Worm (Caenorhabditis elegans) whole organism, L4 larva: ENCODE data around the gene C33A12.19.
A peak's percentile ranks its signal among the peaks of the same experiment; 100 is the strongest.

Experiments used
- F44E2.7 ChIP-seq: fragments of 200-800 bp; sonication (Bioruptor generic); IDR thresholded peaks from 2 replicates; pipeline ENCODE4 v2.1.2; 2022; ENCODE audit warnings: missing genetic modification characterization, missing compliant biosample characterization
- T20F7.1 ChIP-seq: fragments of 200-800 bp; sonication (Bioruptor generic); optimal IDR thresholded peaks from 2 replicates; lab custom pipeline; 2018; ENCODE audit warnings: mild to moderate bottlenecking, missing genetic modification characterization, missing compliant biosample characterization
- T26A8.4 ChIP-seq: fragments of 200-800 bp; sonication (Bioruptor generic); IDR thresholded peaks from 2 replicates; pipeline ENCODE4 v1.3.6; 2022; ENCODE audit warnings: missing genetic modification characterization, missing compliant biosample characterization
- Y5F2A.4 ChIP-seq: fragments of 200-800 bp; sonication (Bioruptor generic); optimal IDR thresholded peaks from 2 replicates; lab custom pipeline; 2018; ENCODE audit warnings: mild to moderate bottlenecking, missing genetic modification characterization, missing compliant biosample characterization
- aly-2 ChIP-seq: sonication (generic microtip); optimal IDR thresholded peaks from 2 replicates; lab custom pipeline; 2018; ENCODE audit warnings: missing biosample characterization, missing genetic modification characterization
- ceh-28 ChIP-seq: fragments of 150-350 bp; optimal IDR thresholded peaks from 2 replicates; lab custom pipeline; 2014; ENCODE audit warnings: missing biosample characterization, missing genetic modification reagents, missing genetic modification characterization
- ceh-82 ChIP-seq: sonication (generic microtip); optimal IDR thresholded peaks from 2 replicates; lab custom pipeline; 2017; ENCODE audit warnings: missing biosample characterization, missing genetic modification characterization
- ctbp-1 ChIP-seq: fragments of 200-800 bp; sonication (Bioruptor generic); IDR thresholded peaks from 2 replicates; pipeline ENCODE4 v1.3.6; 2022; ENCODE audit warnings: missing genetic modification reagents, missing genetic modification characterization, missing compliant biosample characterization
- daf-16 ChIP-seq, 3 experiments: sonication (generic microtip); optimal IDR thresholded peaks; 2 replicates each; lab custom pipeline; 2016 to 2017; ENCODE audit warnings: missing genetic modification characterization in 3 of 3, missing genetic modification reagents in 3 of 3, mild to moderate bottlenecking in 2 of 3, missing compliant biosample characterization in 2 of 3, missing biosample characterization in 1 of 3, moderate library complexity in 1 of 3
- dmd-6 ChIP-seq: fragments of 200-800 bp; sonication (Bioruptor generic); IDR thresholded peaks from 2 replicates; pipeline ENCODE4 v1.3.6; 2022; ENCODE audit warnings: missing genetic modification reagents, missing genetic modification characterization, missing compliant biosample characterization
- dve-1 ChIP-seq: sonication (generic microtip); optimal IDR thresholded peaks from 2 replicates; lab custom pipeline; 2017; ENCODE audit warnings: antibody characterized with exemption, mild to moderate bottlenecking, missing genetic modification characterization, missing compliant biosample characterization; ENCODE audit not compliant: insufficient read depth
- hlh-11 ChIP-seq: fragments of 200-800 bp; sonication (Bioruptor generic); optimal IDR thresholded peaks from 2 replicates; lab custom pipeline; 2018; ENCODE audit warnings: mild to moderate bottlenecking, missing genetic modification characterization, missing compliant biosample characterization
- hmg-1.1 ChIP-seq: fragments of 200-800 bp; sonication (Bioruptor generic); IDR thresholded peaks from 2 replicates; pipeline ENCODE4 v1.3.6; 2022; ENCODE audit warnings: missing genetic modification reagents, missing genetic modification characterization, missing compliant biosample characterization
- lin-39 ChIP-seq: fragments of 150-350 bp; optimal IDR thresholded peaks from 2 replicates; lab custom pipeline; 2014; ENCODE audit warnings: missing biosample characterization, missing genetic modification reagents, missing genetic modification characterization
- lir-3 ChIP-seq: sonication (generic microtip); optimal IDR thresholded peaks from 2 replicates; lab custom pipeline; 2016; ENCODE audit warnings: mild to moderate bottlenecking, missing genetic modification characterization, missing compliant biosample characterization
- lsy-2 ChIP-seq, 2 experiments: fragments of 150-350 bp in 1 of 2; sonication (generic microtip) in 1 of 2; optimal IDR thresholded peaks; 2 replicates each; lab custom pipeline; 2014 to 2017; ENCODE audit warnings: missing biosample characterization in 2 of 2, missing genetic modification characterization in 2 of 2
- madf-5 ChIP-seq, 2 experiments: fragments of 200-800 bp; sonication (Bioruptor generic); IDR thresholded peaks; 2 replicates each; pipeline ENCODE4 v1.3.6; 2022; ENCODE audit warnings: missing compliant biosample characterization in 2 of 2, missing genetic modification characterization in 2 of 2
- mdl-1 ChIP-seq, 2 experiments: fragments of 150-350 bp in 1 of 2; sonication (generic microtip) in 1 of 2; optimal IDR thresholded peaks; 2 replicates each; lab custom pipeline; 2014 to 2017; ENCODE audit warnings: missing biosample characterization in 2 of 2, missing genetic modification characterization in 2 of 2
- mep-1 ChIP-seq: fragments of 150-350 bp; sonication (generic microtip); optimal IDR thresholded peaks from 3 replicates; lab custom pipeline; 2014; ENCODE audit warnings: missing biosample characterization, missing genetic modification characterization
- nhr-10 ChIP-seq: fragments of 150-350 bp; optimal IDR thresholded peaks from 2 replicates; lab custom pipeline; 2014; ENCODE audit warnings: missing biosample characterization, missing genetic modification characterization
- nhr-102 ChIP-seq: sonication (generic microtip); optimal IDR thresholded peaks from 2 replicates; lab custom pipeline; 2016; ENCODE audit warnings: mild to moderate bottlenecking, missing genetic modification characterization, moderate library complexity, missing compliant biosample characterization
- nhr-28 ChIP-seq: fragments of 150-350 bp; optimal IDR thresholded peaks from 2 replicates; lab custom pipeline; 2014; ENCODE audit warnings: missing biosample characterization, missing genetic modification characterization
- nhr-48 ChIP-seq: sonication (generic microtip); optimal IDR thresholded peaks from 2 replicates; lab custom pipeline; 2016; ENCODE audit warnings: mild to moderate bottlenecking, missing genetic modification characterization, missing compliant biosample characterization
- nhr-6 ChIP-seq: fragments of 150-350 bp; optimal IDR thresholded peaks from 2 replicates; lab custom pipeline; 2014; ENCODE audit warnings: missing biosample characterization, missing genetic modification characterization
- nhr-77 ChIP-seq: fragments of 150-350 bp; optimal IDR thresholded peaks from 2 replicates; lab custom pipeline; 2014; ENCODE audit warnings: missing biosample characterization, missing genetic modification characterization
- pqm-1 ChIP-seq: sonication (generic microtip); optimal IDR thresholded peaks from 2 replicates; lab custom pipeline; 2017; ENCODE audit warnings: missing biosample characterization, missing genetic modification characterization
- rbr-2 ChIP-seq: sonication (generic microtip); optimal IDR thresholded peaks from 2 replicates; lab custom pipeline; 2016; ENCODE audit warnings: missing genotype, missing genetic modification characterization, missing compliant biosample characterization
- saeg-2 ChIP-seq: fragments of 200-800 bp; sonication (Bioruptor generic); IDR thresholded peaks from 2 replicates; pipeline ENCODE4 v1.3.6; 2022; ENCODE audit warnings: missing genetic modification reagents, missing genetic modification characterization, missing compliant biosample characterization
- skn-1 ChIP-seq: fragments of 150-350 bp; optimal IDR thresholded peaks from 2 replicates; lab custom pipeline; 2014; ENCODE audit warnings: missing biosample characterization, missing genetic modification characterization
- spr-1 ChIP-seq: sonication (generic microtip); optimal IDR thresholded peaks from 2 replicates; lab custom pipeline; 2016; ENCODE audit warnings: mild to moderate bottlenecking, missing genetic modification characterization, missing compliant biosample characterization
- tag-97 ChIP-seq: fragments of 200-800 bp; sonication (Bioruptor generic); IDR thresholded peaks from 2 replicates; pipeline ENCODE4 v1.3.6; 2022; ENCODE audit warnings: missing genetic modification characterization, missing compliant biosample characterization
- vab-7 ChIP-seq: fragments of 200-800 bp; sonication (Bioruptor generic); IDR thresholded peaks from 2 replicates; pipeline ENCODE4 v1.3.6; 2022; ENCODE audit warnings: missing genetic modification reagents, missing genetic modification characterization, missing compliant biosample characterization
- zag-1 ChIP-seq: fragments of 150-350 bp; optimal IDR thresholded peaks from 2 replicates; lab custom pipeline; 2014; ENCODE audit warnings: missing biosample characterization, missing genetic modification characterization
- zfp-3 ChIP-seq: fragments of 200-800 bp; sonication (Bioruptor generic); conservative IDR thresholded peaks from 2 replicates; pipeline ENCODE4 v1.3.6; 2022; ENCODE audit warnings: missing genetic modification reagents, missing genetic modification characterization, missing compliant biosample characterization
- zip-11 ChIP-seq: fragments of 200-800 bp; sonication (Bioruptor generic); IDR thresholded peaks from 2 replicates; pipeline ENCODE4 v1.3.6; 2022; ENCODE audit warnings: missing genetic modification characterization, missing compliant biosample characterization

The C33A12.19 gene

ce11 chrIV:9525682-9526416, 9.1 kb downstream of the C33A12.19 start, which contains the start of gene elo-1 (continued):
- TF ChIP-seq rbr-2 (no peak), hlh-11 (tag; lab: Kevin White, UChicago) (peak; percentile 83), T26A8.4 (no peak), hmg-1.1 (0 out of 2 replicates have a peak, but pooled peaks have one; percentile 42), mep-1 (tag; lab: Kevin White, UChicago) (peak; percentile 36), zfp-3 (0 out of 2 replicates have a peak, but pooled peaks have one; percentile 30), zip-11 (GFP tag; lab: Robert Waterston, UW) (no peak), saeg-2 (GFP tag; lab: Robert Waterston, UW) (0 out of 2 replicates have a peak, but pooled peaks have one; percentile 43), tag-97 (GFP tag; lab: Robert Waterston, UW) (no peak), skn-1 (tag; lab: Kevin White, UChicago) (no peak), nhr-102 (tag; lab: Kevin White, UChicago) (peak; percentile 39), mdl-1 (tag; optimal IDR thresholded peaks at IDR 0.05; lab: Kevin White, UChicago) (peak in 1 of 2 experiments; percentile 38), lsy-2 (tag; optimal IDR thresholded peaks at IDR 0.05; lab: Kevin White, UChicago) (peak in 1 of 2 experiments; percentile 23), zag-1 (tag; lab: Kevin White, UChicago) (no peak)

ce11 chrIV:9527002-9527401, 10.2 kb downstream of the C33A12.19 start:
- TF ChIP-seq dve-1 (tag; lab: Kevin White, UChicago) (peak; percentile 60), lin-39 (tag; lab: Kevin White, UChicago) (no peak), T26A8.4 (no peak), pqm-1 (peak; percentile 32), nhr-77 (peak; percentile 60), nhr-28 (peak; percentile 55), hlh-11 (tag; lab: Kevin White, UChicago) (peak; percentile 52), daf-16 (GFP tag; optimal IDR thresholded peaks at IDR 0.05; lab: Kevin White, UChicago) (no peak), daf-16 (tag; optimal IDR thresholded peaks at IDR 0.05; lab: Kevin White, UChicago) (peak; percentile 15), nhr-48 (peak; percentile 27), spr-1 (no peak), nhr-6 (tag; lab: Kevin White, UChicago) (peak; percentile 9), dmd-6 (GFP tag; lab: Robert Waterston, UW) (peak; percentile 38; the same call in 1 of the 2 replicates), T20F7.1 (GFP tag; lab: Kevin White, UChicago) (peak; percentile 47), ctbp-1 (GFP tag; lab: Robert Waterston, UW) (no peak), madf-5 (GFP tag; IDR thresholded peaks at IDR 0.05; lab: Robert Waterston, UW) (0 out of 4 replicates have a peak, but pooled peaks of 1 of the 2 experiments have one; percentile 36)

ce11 chrIV:9529647-9530046, 12.8 kb downstream of the C33A12.19 start, which contains the start of gene elo-7:
Gene elo-7 (plus strand): TSS chrIV:9529947.
- TF ChIP-seq dve-1 (tag; lab: Kevin White, UChicago) (no peak), ceh-28 (tag; lab: Kevin White, UChicago) (no peak), nhr-28 (no peak), vab-7 (no peak), Y5F2A.4 (GFP tag; lab: Kevin White, UChicago) (no peak), zip-11 (GFP tag; lab: Robert Waterston, UW) (no peak), madf-5 (GFP tag; IDR thresholded peaks at IDR 0.05; lab: Robert Waterston, UW) (no peak), aly-2 (tag; lab: Kevin White, UChicago) (no peak), nhr-10 (tag; lab: Kevin White, UChicago) (no peak), ceh-82 (no peak), hlh-11 (tag; lab: Kevin White, UChicago) (no peak), T20F7.1 (GFP tag; lab: Kevin White, UChicago) (no peak), F44E2.7 (GFP tag; lab: Robert Waterston, UW) (no peak), skn-1 (tag; lab: Kevin White, UChicago) (no peak), lir-3 (no peak), zag-1 (tag; lab: Kevin White, UChicago) (no peak)
